Worm (Caenorhabditis elegans) whole organism, young adult: ENCODE measurements around the gene dpy-2.

Source experiments
- B0261.1 ChIP-seq: sonication (generic microtip); optimal IDR thresholded peaks from 2 replicates; lab custom pipeline; 2016; ENCODE audit warnings: mild to moderate bottlenecking, missing genetic modification characterization, moderate library complexity, missing compliant biosample characterization
- B0336.3 ChIP-seq: fragments of 200-800 bp; sonication (Bioruptor generic); IDR thresholded peaks from 2 replicates; pipeline ENCODE4 v1.3.6; 2022; ENCODE audit warnings: missing genetic modification characterization, missing compliant biosample characterization
- C06A6.2 ChIP-seq: fragments of 200-800 bp; sonication (Bioruptor generic); conservative IDR thresholded peaks from 2 replicates; pipeline ENCODE4 v1.3.6; 2022; ENCODE audit warnings: missing genetic modification characterization, missing compliant biosample characterization
- C17E4.6 ChIP-seq: fragments of 200-800 bp; sonication (Bioruptor generic); IDR thresholded peaks from 2 replicates; pipeline ENCODE4 v1.3.6; 2022; ENCODE audit warnings: missing genetic modification reagents, missing genetic modification characterization, missing compliant biosample characterization
- D2030.7 ChIP-seq: fragments of 200-800 bp; sonication (Bioruptor generic); IDR thresholded peaks from 2 replicates; pipeline ENCODE4 v1.3.6; 2022; ENCODE audit warnings: missing genetic modification reagents, missing genetic modification characterization, missing compliant biosample characterization
- F10E7.11 ChIP-seq: sonication (generic microtip); optimal IDR thresholded peaks from 2 replicates; lab custom pipeline; 2017; ENCODE audit warnings: mild to moderate bottlenecking, missing genetic modification characterization, moderate library complexity, missing compliant biosample characterization
- F37B4.10 ChIP-seq: fragments of 200-800 bp; sonication (Bioruptor generic); IDR thresholded peaks from 2 replicates; pipeline ENCODE4 v1.3.6; 2022; ENCODE audit warnings: missing genetic modification characterization, missing compliant biosample characterization
- F49E8.2 ChIP-seq: sonication (generic microtip); optimal IDR thresholded peaks from 3 replicates; lab custom pipeline; 2017; ENCODE audit warnings: missing genetic modification characterization, mild to moderate bottlenecking, missing compliant biosample characterization, antibody characterized with exemption, moderate library complexity; ENCODE audit not compliant: insufficient read depth
- K11D2.4 ChIP-seq: fragments of 200-800 bp; sonication (Bioruptor generic); IDR thresholded peaks from 2 replicates; pipeline ENCODE4 v1.3.6; 2022; ENCODE audit warnings: missing genetic modification reagents, missing genetic modification characterization, missing compliant biosample characterization
- T07F8.4 ChIP-seq: sonication (generic microtip); optimal IDR thresholded peaks from 2 replicates; lab custom pipeline; 2016; ENCODE audit warnings: mild to moderate bottlenecking, missing genetic modification characterization, moderate library complexity, missing compliant biosample characterization
- Y53F4B.3 ChIP-seq: fragments of 200-800 bp; sonication (Bioruptor generic); IDR thresholded peaks from 2 replicates; pipeline ENCODE4 v1.3.6; 2022; ENCODE audit warnings: missing genetic modification reagents, missing genetic modification characterization, missing compliant biosample characterization
- Y56A3A.18 ChIP-seq: fragments of 200-800 bp; sonication (Bioruptor generic); IDR thresholded peaks from 2 replicates; pipeline ENCODE4 v1.3.6; 2022; ENCODE audit warnings: missing genetic modification reagents, missing genetic modification characterization, missing compliant biosample characterization
- Y67H2A.10 ChIP-seq: fragments of 200-800 bp; sonication (Bioruptor generic); conservative IDR thresholded peaks from 2 replicates; pipeline ENCODE4 v1.3.6; 2022; ENCODE audit warnings: missing genetic modification reagents, missing genetic modification characterization, missing compliant biosample characterization
- Y79H2A.3 ChIP-seq: fragments of 200-800 bp; sonication (Bioruptor generic); conservative IDR thresholded peaks from 2 replicates; pipeline ENCODE4 v1.3.6; 2022; ENCODE audit warnings: missing genetic modification reagents, missing genetic modification characterization, missing compliant biosample characterization
- akir-1 ChIP-seq: fragments of 200-800 bp; sonication (Bioruptor generic); optimal IDR thresholded peaks from 2 replicates; lab custom pipeline; 2018; ENCODE audit warnings: mild to moderate bottlenecking, missing genetic modification characterization, moderate library complexity, missing compliant biosample characterization
- aptf-2 ChIP-seq: fragments of 200-800 bp; sonication (Bioruptor generic); conservative IDR thresholded peaks from 2 replicates; pipeline ENCODE4 v1.3.6; 2022; ENCODE audit warnings: missing genetic modification reagents, missing genetic modification characterization, missing compliant biosample characterization
- attf-5 ChIP-seq: fragments of 200-800 bp; sonication (Bioruptor generic); optimal IDR thresholded peaks from 2 replicates; lab custom pipeline; 2018; ENCODE audit warnings: mild to moderate bottlenecking, missing genetic modification characterization, missing compliant biosample characterization
- bed-1 ChIP-seq: fragments of 200-800 bp; sonication (Bioruptor generic); IDR thresholded peaks from 2 replicates; pipeline ENCODE4 v1.3.6; 2022; ENCODE audit warnings: missing genetic modification reagents, missing genetic modification characterization, missing compliant biosample characterization
- ccch-3 ChIP-seq: fragments of 200-800 bp; sonication (Bioruptor generic); optimal IDR thresholded peaks from 2 replicates; lab custom pipeline; 2018; ENCODE audit warnings: mild to moderate bottlenecking, missing genetic modification characterization, missing compliant biosample characterization
- ceh-40 ChIP-seq: fragments of 200-800 bp; sonication (Bioruptor generic); IDR thresholded peaks from 2 replicates; pipeline ENCODE4 v1.3.6; 2022; ENCODE audit warnings: missing genetic modification characterization, missing compliant biosample characterization
- chd-7 ChIP-seq: sonication (generic microtip); optimal IDR thresholded peaks from 2 replicates; lab custom pipeline; 2016; ENCODE audit warnings: mild to moderate bottlenecking, missing genetic modification characterization, moderate library complexity, missing compliant biosample characterization
- egrh-3 ChIP-seq: fragments of 200-800 bp; sonication (Bioruptor generic); IDR thresholded peaks from 2 replicates; pipeline ENCODE4 v1.3.6; 2022; ENCODE audit warnings: missing genetic modification reagents, missing genetic modification characterization, missing compliant biosample characterization
- ekl-4 ChIP-seq: fragments of 200-800 bp; sonication (Bioruptor generic); IDR thresholded peaks from 2 replicates; pipeline ENCODE4 v1.3.6; 2022; ENCODE audit warnings: missing genetic modification reagents, missing genetic modification characterization, missing compliant biosample characterization
- gei-17 ChIP-seq: fragments of 200-800 bp; sonication (Bioruptor generic); optimal IDR thresholded peaks from 2 replicates; lab custom pipeline; 2018; ENCODE audit warnings: mild to moderate bottlenecking, missing genetic modification characterization, missing compliant biosample characterization
- him-1 ChIP-seq: sonication (generic microtip); optimal IDR thresholded peaks from 2 replicates; lab custom pipeline; 2016; ENCODE audit warnings: missing genotype, missing genetic modification reagents, missing genetic modification characterization, missing compliant biosample characterization
- hmg-1.2 ChIP-seq: fragments of 200-800 bp; sonication (Bioruptor generic); IDR thresholded peaks from 2 replicates; pipeline ENCODE4 v1.3.6; 2022; ENCODE audit warnings: missing genetic modification reagents, missing genetic modification characterization, missing compliant biosample characterization
- hmg-20 ChIP-seq: fragments of 200-800 bp; sonication (Bioruptor generic); IDR thresholded peaks from 2 replicates; pipeline ENCODE4 v1.3.6; 2022; ENCODE audit warnings: missing genetic modification reagents, missing genetic modification characterization, missing compliant biosample characterization
- hsf-1 ChIP-seq: fragments of 200-800 bp; sonication (Bioruptor generic); IDR thresholded peaks from 2 replicates; pipeline ENCODE4 v1.3.6; 2022; ENCODE audit warnings: missing genetic modification reagents, missing genetic modification characterization, missing compliant biosample characterization
- lag-1 ChIP-seq: fragments of 200-800 bp; sonication (Bioruptor generic); IDR thresholded peaks from 2 replicates; pipeline ENCODE4 v1.3.6; 2022; ENCODE audit warnings: missing genetic modification reagents, missing genetic modification characterization, missing compliant biosample characterization
- let-607 ChIP-seq, 2 experiments: fragments of 200-800 bp in 1 of 2; sonication (Bioruptor generic) in 1 of 2; sonication (generic microtip) in 1 of 2; optimal IDR thresholded peaks; 2 replicates each; lab custom pipeline; 2016 to 2018; ENCODE audit warnings: mild to moderate bottlenecking in 2 of 2, missing compliant biosample characterization in 2 of 2, missing genetic modification characterization in 2 of 2, moderate library complexity in 2 of 2, missing genotype in 1 of 2
- lin-26 ChIP-seq: fragments of 200-800 bp; sonication (Bioruptor generic); IDR thresholded peaks from 2 replicates; pipeline ENCODE4 v1.3.6; 2022; ENCODE audit warnings: missing genetic modification reagents, missing genetic modification characterization, missing compliant biosample characterization
- lin-54 ChIP-seq: fragments of 200-800 bp; sonication (Bioruptor generic); optimal IDR thresholded peaks from 2 replicates; lab custom pipeline; 2018; ENCODE audit warnings: mild to moderate bottlenecking, missing genetic modification characterization, missing compliant biosample characterization
- mes-4 ChIP-seq: sonication (generic microtip); optimal IDR thresholded peaks from 2 replicates; lab custom pipeline; 2016; ENCODE audit warnings: missing genotype, missing genetic modification characterization, missing compliant biosample characterization
- nfya-2 ChIP-seq: fragments of 200-800 bp; sonication (Bioruptor generic); IDR thresholded peaks from 2 replicates; pipeline ENCODE4 v1.3.6; 2022; ENCODE audit warnings: missing genetic modification reagents, missing genetic modification characterization, missing compliant biosample characterization
- nhr-120 ChIP-seq: fragments of 200-800 bp; sonication (Bioruptor generic); IDR thresholded peaks from 2 replicates; pipeline ENCODE4 v1.3.6; 2022; ENCODE audit warnings: missing genetic modification characterization, missing compliant biosample characterization
- nhr-179 ChIP-seq: sonication (generic microtip); optimal IDR thresholded peaks from 2 replicates; lab custom pipeline; 2016; ENCODE audit warnings: mild to moderate bottlenecking, missing genetic modification characterization, missing compliant biosample characterization
- nhr-80 ChIP-seq: sonication (generic microtip); optimal IDR thresholded peaks from 2 replicates; lab custom pipeline; 2016; ENCODE audit warnings: missing genetic modification characterization, missing compliant biosample characterization
- rpc-1 ChIP-seq, 2 experiments: fragments of 150-350 bp in 1 of 2; sonication (generic microtip) in 1 of 2; optimal IDR thresholded peaks; 2 replicates each; lab custom pipeline; 2014 to 2018; ENCODE audit warnings: missing biosample characterization in 1 of 2, missing genetic modification characterization in 1 of 2, missing genetic modification reagents in 1 of 2, missing genotype in 1 of 2
- snpc-1.3 ChIP-seq: sonication (generic microtip); optimal IDR thresholded peaks from 2 replicates; lab custom pipeline; 2017; ENCODE audit warnings: missing genetic modification characterization, mild to moderate bottlenecking, missing compliant biosample characterization, antibody characterized with exemption, moderate library complexity, missing genotype, missing genetic modification reagents; ENCODE audit not compliant: insufficient read depth
- snpc-3.4 ChIP-seq: sonication (generic microtip); optimal IDR thresholded peaks from 2 replicates; lab custom pipeline; 2017; ENCODE audit warnings: missing genetic modification characterization, mild to moderate bottlenecking, missing compliant biosample characterization, antibody characterized with exemption, moderate library complexity, missing genotype, missing genetic modification reagents
- zfh-2 ChIP-seq: fragments of 200-800 bp; sonication (Bioruptor generic); conservative IDR thresholded peaks from 2 replicates; pipeline ENCODE4 v1.3.6; 2022; ENCODE audit warnings: missing genetic modification reagents, missing genetic modification characterization, missing compliant biosample characterization
- ztf-25 ChIP-seq: fragments of 200-800 bp; sonication (Bioruptor generic); IDR thresholded peaks from 2 replicates; pipeline ENCODE4 v1.3.6; 2022; ENCODE audit warnings: missing genetic modification reagents, missing genetic modification characterization, missing compliant biosample characterization
- ztf-28 ChIP-seq: fragments of 200-800 bp; sonication (Bioruptor generic); IDR thresholded peaks from 2 replicates; pipeline ENCODE4 v1.3.6; 2022; ENCODE audit warnings: missing genetic modification reagents, missing genetic modification characterization, missing compliant biosample characterization

Gene dpy-2

ce11 chrII:6713003-6713402 is 1.1 kb upstream of the dpy-2 start:
- TF ChIP-seq C17E4.6 (GFP tag; lab: Robert Waterston, UW), result no peak
- no peak for TF ChIP-seq C06A6.2 (GFP tag; lab: Robert Waterston, UW)
- TF ChIP-seq snpc-1.3 (tag; lab: Kevin White, UChicago), result no peak
- no peak for TF ChIP-seq F49E8.2
- no peak for TF ChIP-seq akir-1
- TF ChIP-seq zfh-2, result no peak
- TF ChIP-seq nhr-179 (tag; lab: Kevin White, UChicago), result no peak
- no peak for TF ChIP-seq snpc-3.4 (tag; lab: Kevin White, UChicago)
- TF ChIP-seq ccch-3, result no peak
- TF ChIP-seq ztf-28, result no peak
- no peak for TF ChIP-seq lin-26 (GFP tag; lab: Robert Waterston, UW)
- TF ChIP-seq egrh-3, result no peak
- no peak for TF ChIP-seq F10E7.11
- no peak for TF ChIP-seq nhr-80 (tag; lab: Kevin White, UChicago)

ce11 chrII:6715853-6716252 is 1.8 kb downstream of the dpy-2 start:
- TF ChIP-seq ztf-25 (GFP tag; lab: Robert Waterston, UW), result no peak

ce11 chrII:6716638-6717037 is 2.5 kb downstream of the dpy-2 start, which contains the start of the genes T14B4.5 and T14B4.20:
Gene T14B4.5, plus strand, starts transcription at chrII:6716863.
Gene T14B4.20, plus strand, starts transcription at chrII:6716901.
- TF ChIP-seq hmg-1.2, result peak; percentile 51; the same call in 1 of the 2 replicates
- TF ChIP-seq mes-4 (tag; lab: Kevin White, UChicago), result no peak
- no peak for TF ChIP-seq hsf-1 (GFP tag; lab: Robert Waterston, UW)
- TF ChIP-seq bed-1, result no peak
- no peak for TF ChIP-seq lag-1

- TF ChIP-seq rpc-1 (optimal IDR thresholded peaks at IDR 0.05; lab: Kevin White, UChicago) (no peak), rpc-1 (tag; optimal IDR thresholded peaks at IDR 0.05; lab: Kevin White, UChicago) (no peak), lin-26 (GFP tag; lab: Robert Waterston, UW) (no peak), D2030.7 (GFP tag; lab: Robert Waterston, UW) (no peak), aptf-2 (no peak), K11D2.4 (GFP tag; lab: Robert Waterston, UW) (no peak), Y67H2A.10 (GFP tag; lab: Robert Waterston, UW) (no peak), Y53F4B.3 (GFP tag; lab: Robert Waterston, UW) (no peak), F37B4.10 (GFP tag; lab: Robert Waterston, UW) (no peak), hmg-20 (no peak), F10E7.11 (no peak), ceh-40 (no peak), B0261.1 (no peak), nfya-2 (GFP tag; lab: Robert Waterston, UW) (no peak), him-1 (tag; lab: Kevin White, UChicago) (no peak), attf-5 (no peak)
These were observed 4.1 kb downstream of the dpy-2 start, which contains the start of gene tsp-10 for ce11 chrII:6718221-6718620. Gene tsp-10, plus strand, starts transcription at chrII:6718586.

ce11 chrII:6721581-6721980 is 7.5 kb downstream of the dpy-2 start:
- TF ChIP-seq T07F8.4 (tag; lab: Kevin White, UChicago) (peak; percentile 22), chd-7 (peak; percentile 39), egrh-3 (peak; percentile 44; the same call in 1 of the 2 replicates), snpc-3.4 (tag; lab: Kevin White, UChicago) (peak; percentile 12), ekl-4 (no peak), nhr-120 (GFP tag; lab: Robert Waterston, UW) (no peak), hmg-1.2 (peak; percentile 67), D2030.7 (GFP tag; lab: Robert Waterston, UW) (peak; percentile 41), K11D2.4 (GFP tag; lab: Robert Waterston, UW) (0 out of 2 replicates have a peak, but pooled peaks have one; percentile 33), let-607 (tag; optimal IDR thresholded peaks at IDR 0.05; lab: Kevin White, UChicago) (no peak), Y56A3A.18 (GFP tag; lab: Robert Waterston, UW) (no peak), B0336.3 (GFP tag; lab: Robert Waterston, UW) (no peak), lin-54 (GFP tag; lab: Kevin White, UChicago) (no peak), gei-17 (no peak), Y79H2A.3 (GFP tag; lab: Robert Waterston, UW) (no peak)
